Worm (Caenorhabditis elegans): ENCODE results near the gene dgk-2.
A peak's percentile ranks its signal among the peaks of the same experiment; 100 is the strongest.

Gene dgk-2

DNA sequence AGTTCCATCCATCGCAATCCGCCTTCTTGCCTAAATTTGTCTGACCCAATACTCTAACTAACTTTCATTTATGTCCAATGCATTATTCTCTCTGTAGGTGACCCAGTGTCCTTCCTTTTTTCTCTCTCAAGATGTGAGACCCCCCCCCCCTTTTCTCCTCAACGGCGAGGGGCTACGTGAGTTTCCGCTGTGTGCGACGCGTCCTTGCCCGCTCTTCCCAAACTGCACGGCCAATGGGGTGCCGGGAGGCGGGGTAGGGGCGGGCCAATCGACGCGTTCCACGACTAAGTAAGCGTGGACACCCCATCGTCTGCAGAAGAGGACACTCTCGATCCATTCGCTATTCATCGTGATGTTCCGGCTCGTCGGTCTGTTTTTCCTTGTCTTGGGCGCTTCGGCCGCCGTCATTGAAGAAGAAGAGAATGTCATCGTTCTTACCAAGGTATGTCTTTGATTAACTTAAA is 19.7 kb upstream of the dgk-2 start, which contains the start of gene pdi-2 (continued):
- TF ChIP-seq ceh-9 (tag; optimal IDR thresholded peaks at IDR 0.05) (no peak), T23F11.4 (GFP tag; optimal IDR thresholded peaks at IDR 0.05) (no peak), odd-2 (tag; optimal IDR thresholded peaks at IDR 0.05) (no peak), lin-11 (tag; optimal IDR thresholded peaks at IDR 0.05) (peak; percentile 24), pqm-1 (tag; optimal IDR thresholded peaks at IDR 0.05) (no peak), ceh-14 (tag; optimal IDR thresholded peaks at IDR 0.05) (peak; percentile 48), ama-1 (optimal IDR thresholded peaks at IDR 0.05) (no peak), pax-1 (tag; optimal IDR thresholded peaks at IDR 0.05) (no peak), Y22D7AL.16 (tag; optimal IDR thresholded peaks at IDR 0.05) (peak; percentile 22), K02D7.2 (tag; optimal IDR thresholded peaks at IDR 0.05) (no peak), ahr-1 (tag; optimal IDR thresholded peaks at IDR 0.05) (peak; percentile 1), ztf-16 (tag; optimal IDR thresholded peaks at IDR 0.05) (no peak), rnt-1 (tag; optimal IDR thresholded peaks at IDR 0.05) (no peak), gmeb-2 (tag; optimal IDR thresholded peaks at IDR 0.05) (no peak), elt-4 (tag; optimal IDR thresholded peaks at IDR 0.05) (no peak), pros-1 (tag; optimal IDR thresholded peaks at IDR 0.05) (peak; percentile 56), nhr-232 (tag; optimal IDR thresholded peaks at IDR 0.05) (no peak), ceh-19 (GFP tag; optimal IDR thresholded peaks at IDR 0.05) (peak; percentile 69), F13H6.1 (tag; optimal IDR thresholded peaks at IDR 0.05) (peak; percentile 14), ttx-3 (tag; optimal IDR thresholded peaks at IDR 0.05) (peak; percentile 16), ceh-22 (tag; optimal IDR thresholded peaks at IDR 0.05) (no peak), dmd-4 (tag; optimal IDR thresholded peaks at IDR 0.05; ENCODE audit: borderline replicate concordance) (peak; percentile 14), ref-2 (tag; optimal IDR thresholded peaks at IDR 0.05) (peak; percentile 85), fkh-6 (tag; optimal IDR thresholded peaks at IDR 0.05) (no peak), unc-3 (GFP tag; conservative IDR thresholded peaks at IDR 0.05) (no peak), unc-3 (tag; optimal IDR thresholded peaks at IDR 0.05) (no peak), che-1 (tag; optimal IDR thresholded peaks at IDR 0.05) (peak; percentile 37), C08G9.2 (tag; optimal IDR thresholded peaks at IDR 0.05) (no peak), ceh-2 (tag; optimal IDR thresholded peaks at IDR 0.05) (no peak), hlh-6 (tag; optimal IDR thresholded peaks at IDR 0.05) (no peak), ets-4 (tag; optimal IDR thresholded peaks at IDR 0.05) (no peak), npax-4 (tag; optimal IDR thresholded peaks at IDR 0.05) (no peak), hlh-13 (GFP tag; optimal IDR thresholded peaks at IDR 0.05) (no peak), ceh-24 (tag; optimal IDR thresholded peaks at IDR 0.05) (no peak), ceh-34 (tag; optimal IDR thresholded peaks at IDR 0.05) (peak; percentile 25), ceh-31 (tag; optimal IDR thresholded peaks at IDR 0.05) (peak; percentile 69), sox-2 (GFP tag; IDR thresholded peaks at IDR 0.05) (no peak; the same call in 1 of the 2 replicates), lim-6 (tag; optimal IDR thresholded peaks at IDR 0.05) (no peak), pag-3 (tag; optimal IDR thresholded peaks at IDR 0.05; ENCODE audit: borderline replicate concordance) (no peak), madf-2 (tag; optimal IDR thresholded peaks at IDR 0.05) (peak; percentile 8), fax-1 (tag; optimal IDR thresholded peaks at IDR 0.05) (no peak), ceh-45 (GFP tag; IDR thresholded peaks at IDR 0.05) (no peak), eyg-1 (tag; optimal IDR thresholded peaks at IDR 0.05) (peak; percentile 47)

DNA sequence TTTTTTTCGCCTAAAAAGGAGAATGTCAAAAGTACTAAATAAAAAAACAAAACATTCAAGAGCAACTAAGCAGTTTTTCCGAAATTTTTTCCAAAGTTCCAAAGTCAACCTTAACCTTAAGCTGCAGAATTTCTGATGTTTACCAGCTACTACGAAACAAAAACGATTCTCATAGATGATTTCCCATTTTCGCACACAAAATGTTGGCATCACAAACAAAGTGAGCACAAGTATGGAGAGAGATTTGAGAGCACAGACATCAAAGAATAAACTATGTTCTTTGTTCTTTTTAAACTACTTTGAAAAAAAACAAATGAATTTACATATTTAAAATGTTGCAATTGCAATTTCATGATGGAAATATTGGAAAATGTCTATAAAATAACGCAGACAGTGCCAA is 19.1 kb upstream of the dgk-2 start:
- TF ChIP-seq unc-55 (GFP tag; optimal IDR thresholded peaks at IDR 0.05) = no peak
- no peak for TF ChIP-seq hlh-13 (GFP tag; optimal IDR thresholded peaks at IDR 0.05)
- no peak for TF ChIP-seq sox-2 (GFP tag; IDR thresholded peaks at IDR 0.05)
- no peak for TF ChIP-seq dve-1 (tag; optimal IDR thresholded peaks at IDR 0.05)
- no peak for TF ChIP-seq C38D4.7 (GFP tag; optimal IDR thresholded peaks at IDR 0.05)
- no peak for TF ChIP-seq ceh-24 (tag; optimal IDR thresholded peaks at IDR 0.05)
- TF ChIP-seq pqm-1 (tag; optimal IDR thresholded peaks at IDR 0.05) = no peak
- TF ChIP-seq ztf-16 (tag; optimal IDR thresholded peaks at IDR 0.05) = no peak
- no peak for TF ChIP-seq ceh-45 (GFP tag; IDR thresholded peaks at IDR 0.05)
- TF ChIP-seq sox-4 (tag; optimal IDR thresholded peaks at IDR 0.05) = no peak
- no peak for TF ChIP-seq T23F11.4 (GFP tag; optimal IDR thresholded peaks at IDR 0.05)
- TF ChIP-seq unc-86 (tag; optimal IDR thresholded peaks at IDR 0.05) = no peak
- no peak for TF ChIP-seq ttx-3 (tag; optimal IDR thresholded peaks at IDR 0.05)
- no peak for TF ChIP-seq K09A11.1 (tag; optimal IDR thresholded peaks at IDR 0.05; ENCODE audit: insufficient read depth)
- TF ChIP-seq zip-5 (tag; optimal IDR thresholded peaks at IDR 0.05) = no peak
- no peak for TF ChIP-seq lin-11 (tag; optimal IDR thresholded peaks at IDR 0.05)
